Worm (Caenorhabditis elegans) whole organism, L3 larva: ENCODE results near the gene siah-1.

Experiments used
- aly-2 ChIP-seq: fragments of 150-350 bp; optimal IDR thresholded peaks from 2 replicates; lab custom pipeline; 2014; ENCODE audit warnings: missing biosample characterization, missing genetic modification characterization
- ceh-16 ChIP-seq: sonication (generic microtip); optimal IDR thresholded peaks from 2 replicates; lab custom pipeline; 2017; ENCODE audit warnings: missing biosample characterization, missing genetic modification characterization
- ceh-28 ChIP-seq: fragments of 150-350 bp; optimal IDR thresholded peaks from 2 replicates; lab custom pipeline; 2014; ENCODE audit warnings: missing biosample characterization, missing genetic modification reagents, missing genetic modification characterization
- ceh-82 ChIP-seq: fragments of 150-350 bp; optimal IDR thresholded peaks from 2 replicates; lab custom pipeline; 2014; ENCODE audit warnings: missing biosample characterization, missing genetic modification characterization
- nfya-1 ChIP-seq: sonication (generic microtip); optimal IDR thresholded peaks from 2 replicates; lab custom pipeline; 2017; ENCODE audit warnings: missing genetic modification characterization, mild to moderate bottlenecking, missing compliant biosample characterization, antibody characterized with exemption, moderate library complexity; ENCODE audit not compliant: insufficient read depth
- nhr-23 ChIP-seq: fragments of 150-350 bp; optimal IDR thresholded peaks from 2 replicates; lab custom pipeline; 2014; ENCODE audit warnings: missing biosample characterization, missing genetic modification reagents, missing genetic modification characterization
- nhr-76 ChIP-seq: fragments of 150-350 bp; sonication (generic microtip); optimal IDR thresholded peaks from 5 replicates; lab custom pipeline; 2014; ENCODE audit warnings: missing biosample characterization, missing genetic modification characterization
- pqm-1 ChIP-seq: fragments of 150-350 bp; optimal IDR thresholded peaks from 2 replicates; lab custom pipeline; 2017; ENCODE audit warnings: missing biosample characterization, missing genetic modification characterization, inconsistent platforms
- skn-1 ChIP-seq: fragments of 150-350 bp; optimal IDR thresholded peaks from 2 replicates; lab custom pipeline; 2014; ENCODE audit warnings: missing biosample characterization, missing genetic modification characterization
- snpc-4 ChIP-seq: fragments of 150-350 bp; optimal IDR thresholded peaks from 2 replicates; lab custom pipeline; 2014; ENCODE audit warnings: missing biosample characterization, missing genetic modification characterization

- TF ChIP-seq ceh-82 (tag; lab: Kevin White, UChicago) (no peak), nhr-76 (no peak), pqm-1 (tag; lab: Kevin White, UChicago) (no peak), ceh-16 (no peak), nhr-23 (no peak), nfya-1 (tag; lab: Kevin White, UChicago) (no peak), snpc-4 (tag; lab: Kevin White, UChicago) (no peak), ceh-28 (tag; lab: Kevin White, UChicago) (no peak), aly-2 (tag; lab: Kevin White, UChicago) (no peak), skn-1 (no peak)
Observed at ce11 chrIV:3731430-3731829, 12.4 kb upstream of the siah-1 start.
